Worm (Caenorhabditis elegans) whole organism, young adult: Measurements from ENCODE around the gene sgo-1.

ENCODE experiments used
- B0019.2 ChIP-seq: fragments of 200-800 bp; sonication (Bioruptor generic); conservative IDR thresholded peaks from 2 replicates; pipeline ENCODE4 v1.3.6; 2022; ENCODE audit warnings: missing genetic modification reagents, missing genetic modification characterization, missing compliant biosample characterization
- F22D6.2 ChIP-seq: sonication (generic microtip); optimal IDR thresholded peaks from 2 replicates; lab custom pipeline; 2016; ENCODE audit warnings: mild to moderate bottlenecking, missing genetic modification characterization, missing compliant biosample characterization
- F37B4.10 ChIP-seq: fragments of 200-800 bp; sonication (Bioruptor generic); IDR thresholded peaks from 2 replicates; pipeline ENCODE4 v1.3.6; 2022; ENCODE audit warnings: missing genetic modification characterization, missing compliant biosample characterization
- F39B2.1 ChIP-seq: fragments of 200-800 bp; sonication (Bioruptor generic); IDR thresholded peaks from 2 replicates; pipeline ENCODE4 v1.3.6; 2022; ENCODE audit warnings: missing genetic modification reagents, missing genetic modification characterization, missing compliant biosample characterization
- F52B5.7 ChIP-seq: sonication (generic microtip); optimal IDR thresholded peaks from 2 replicates; lab custom pipeline; 2016; ENCODE audit warnings: mild to moderate bottlenecking, missing genetic modification characterization, missing compliant biosample characterization
- F57A8.1 ChIP-seq: fragments of 200-800 bp; sonication (Bioruptor generic); optimal IDR thresholded peaks from 2 replicates; lab custom pipeline; 2018; ENCODE audit warnings: mild to moderate bottlenecking, missing genetic modification characterization, moderate library complexity, missing compliant biosample characterization
- K12H6.12 ChIP-seq: fragments of 200-800 bp; sonication (Bioruptor generic); optimal IDR thresholded peaks from 2 replicates; lab custom pipeline; 2018; ENCODE audit warnings: mild to moderate bottlenecking, missing genetic modification characterization, missing compliant biosample characterization
- T26A5.8 ChIP-seq: sonication (generic microtip); optimal IDR thresholded peaks from 2 replicates; lab custom pipeline; 2016; ENCODE audit warnings: missing genetic modification characterization, missing compliant biosample characterization
- Y53F4B.3 ChIP-seq: fragments of 200-800 bp; sonication (Bioruptor generic); IDR thresholded peaks from 2 replicates; pipeline ENCODE4 v1.3.6; 2022; ENCODE audit warnings: missing genetic modification reagents, missing genetic modification characterization, missing compliant biosample characterization
- Y53G8AR.9 ChIP-seq: fragments of 200-800 bp; sonication (Bioruptor generic); conservative IDR thresholded peaks from 2 replicates; pipeline ENCODE4 v1.3.6; 2022; ENCODE audit warnings: missing genetic modification reagents, missing genetic modification characterization, missing compliant biosample characterization
- akir-1 ChIP-seq: fragments of 200-800 bp; sonication (Bioruptor generic); optimal IDR thresholded peaks from 2 replicates; lab custom pipeline; 2018; ENCODE audit warnings: mild to moderate bottlenecking, missing genetic modification characterization, moderate library complexity, missing compliant biosample characterization
- atf-7 ChIP-seq: sonication (generic microtip); optimal IDR thresholded peaks from 2 replicates; lab custom pipeline; 2017; ENCODE audit warnings: mild to moderate bottlenecking, missing genetic modification characterization, missing compliant biosample characterization
- athp-1 ChIP-seq: sonication (generic microtip); optimal IDR thresholded peaks from 2 replicates; lab custom pipeline; 2017; ENCODE audit warnings: mild to moderate bottlenecking, missing genetic modification characterization, missing compliant biosample characterization
- attf-5 ChIP-seq: fragments of 200-800 bp; sonication (Bioruptor generic); optimal IDR thresholded peaks from 2 replicates; lab custom pipeline; 2018; ENCODE audit warnings: mild to moderate bottlenecking, missing genetic modification characterization, missing compliant biosample characterization
- attf-6 ChIP-seq: fragments of 200-800 bp; sonication (Bioruptor generic); IDR thresholded peaks from 2 replicates; pipeline ENCODE4 v1.3.6; 2022; ENCODE audit warnings: missing genetic modification reagents, missing genetic modification characterization, missing compliant biosample characterization
- bed-1 ChIP-seq: fragments of 200-800 bp; sonication (Bioruptor generic); IDR thresholded peaks from 2 replicates; pipeline ENCODE4 v1.3.6; 2022; ENCODE audit warnings: missing genetic modification reagents, missing genetic modification characterization, missing compliant biosample characterization
- bed-2 ChIP-seq: fragments of 200-800 bp; sonication (Bioruptor generic); IDR thresholded peaks from 2 replicates; pipeline ENCODE4 v1.3.6; 2022; ENCODE audit warnings: missing genetic modification reagents, missing genetic modification characterization, missing compliant biosample characterization
- cebp-2 ChIP-seq: fragments of 200-800 bp; sonication (Bioruptor generic); IDR thresholded peaks from 2 replicates; pipeline ENCODE4 v1.3.6; 2022; ENCODE audit warnings: missing genetic modification characterization, missing compliant biosample characterization
- ceh-40 ChIP-seq: fragments of 200-800 bp; sonication (Bioruptor generic); IDR thresholded peaks from 2 replicates; pipeline ENCODE4 v1.3.6; 2022; ENCODE audit warnings: missing genetic modification characterization, missing compliant biosample characterization
- ceh-79 ChIP-seq: sonication (generic microtip); optimal IDR thresholded peaks from 2 replicates; lab custom pipeline; 2017; ENCODE audit warnings: mild to moderate bottlenecking, missing genetic modification characterization, missing compliant biosample characterization
- dox-1 ChIP-seq: fragments of 200-800 bp; sonication (Bioruptor generic); IDR thresholded peaks from 2 replicates; pipeline ENCODE4 v1.3.6; 2022; ENCODE audit warnings: missing genetic modification reagents, missing genetic modification characterization, missing compliant biosample characterization
- dpff-1 ChIP-seq: sonication (generic microtip); optimal IDR thresholded peaks from 2 replicates; lab custom pipeline; 2017; ENCODE audit warnings: mild to moderate bottlenecking, missing genetic modification characterization, missing compliant biosample characterization
- efl-1 ChIP-seq: fragments of 150-350 bp; optimal IDR thresholded peaks from 2 replicates; lab custom pipeline; 2014; ENCODE audit warnings: missing biosample characterization, missing genetic modification reagents, missing genetic modification characterization
- egl-18 ChIP-seq: fragments of 200-800 bp; sonication (Bioruptor generic); IDR thresholded peaks from 2 replicates; pipeline ENCODE4 v1.3.6; 2022; ENCODE audit warnings: missing genetic modification reagents, missing genetic modification characterization, missing compliant biosample characterization
- egrh-3 ChIP-seq: fragments of 200-800 bp; sonication (Bioruptor generic); IDR thresholded peaks from 2 replicates; pipeline ENCODE4 v1.3.6; 2022; ENCODE audit warnings: missing genetic modification reagents, missing genetic modification characterization, missing compliant biosample characterization
- lag-1 ChIP-seq: fragments of 200-800 bp; sonication (Bioruptor generic); IDR thresholded peaks from 2 replicates; pipeline ENCODE4 v1.3.6; 2022; ENCODE audit warnings: missing genetic modification reagents, missing genetic modification characterization, missing compliant biosample characterization
- lin-26 ChIP-seq: fragments of 200-800 bp; sonication (Bioruptor generic); IDR thresholded peaks from 2 replicates; pipeline ENCODE4 v1.3.6; 2022; ENCODE audit warnings: missing genetic modification reagents, missing genetic modification characterization, missing compliant biosample characterization
- lin-35 ChIP-seq, 3 experiments: fragments of 150-350 bp in 2 of 3; sonication (generic microtip) in 1 of 3; optimal IDR thresholded peaks; 2 replicates each; lab custom pipeline; 2014 to 2018; ENCODE audit warnings: missing biosample characterization in 3 of 3, missing genetic modification characterization in 3 of 3, missing genetic modification reagents in 3 of 3
- lsl-1 ChIP-seq: fragments of 200-800 bp; sonication (Bioruptor generic); optimal IDR thresholded peaks from 2 replicates; lab custom pipeline; 2018; ENCODE audit warnings: mild to moderate bottlenecking, missing genetic modification characterization, moderate library complexity, missing compliant biosample characterization
- lsy-27 ChIP-seq: sonication (generic microtip); optimal IDR thresholded peaks from 2 replicates; lab custom pipeline; 2017; ENCODE audit warnings: missing genetic modification characterization, mild to moderate bottlenecking, missing compliant biosample characterization, antibody characterized with exemption, missing genotype, borderline replicate concordance; ENCODE audit not compliant: insufficient read depth
- mes-4 ChIP-seq: sonication (generic microtip); optimal IDR thresholded peaks from 2 replicates; lab custom pipeline; 2016; ENCODE audit warnings: missing genotype, missing genetic modification characterization, missing compliant biosample characterization
- mxl-1 ChIP-seq: sonication (generic microtip); optimal IDR thresholded peaks from 2 replicates; lab custom pipeline; 2016; ENCODE audit warnings: missing genetic modification characterization, missing compliant biosample characterization
- nfya-1 ChIP-seq: sonication (generic microtip); optimal IDR thresholded peaks from 2 replicates; lab custom pipeline; 2017; ENCODE audit warnings: antibody characterized with exemption, missing compliant biosample characterization, missing genetic modification characterization, borderline replicate concordance; ENCODE audit not compliant: insufficient read depth
- nhr-80 ChIP-seq: sonication (generic microtip); optimal IDR thresholded peaks from 2 replicates; lab custom pipeline; 2016; ENCODE audit warnings: missing genetic modification characterization, missing compliant biosample characterization
- nhr-90 ChIP-seq: sonication (generic microtip); optimal IDR thresholded peaks from 2 replicates; lab custom pipeline; 2016; ENCODE audit warnings: missing genotype, mild to moderate bottlenecking, missing genetic modification characterization, missing compliant biosample characterization
- pbrm-1 ChIP-seq: fragments of 200-800 bp; sonication (Bioruptor generic); IDR thresholded peaks from 2 replicates; pipeline ENCODE4 v1.3.6; 2022; ENCODE audit warnings: missing genetic modification reagents, missing genetic modification characterization, missing compliant biosample characterization
- rec-8 ChIP-seq, 2 experiments: sonication (generic microtip); optimal IDR thresholded peaks; 2 replicates each; lab custom pipeline; 2016; ENCODE audit warnings: mild to moderate bottlenecking in 2 of 2, missing genetic modification characterization in 2 of 2, missing genetic modification reagents in 2 of 2, missing genotype in 2 of 2, missing biosample characterization in 1 of 2, missing compliant biosample characterization in 1 of 2, moderate library complexity in 1 of 2
- rpc-1 ChIP-seq, 2 experiments: fragments of 150-350 bp in 1 of 2; sonication (generic microtip) in 1 of 2; optimal IDR thresholded peaks; 2 replicates each; lab custom pipeline; 2014 to 2018; ENCODE audit warnings: missing biosample characterization in 1 of 2, missing genetic modification characterization in 1 of 2, missing genetic modification reagents in 1 of 2, missing genotype in 1 of 2
- snpc-1.3 ChIP-seq: sonication (generic microtip); optimal IDR thresholded peaks from 2 replicates; lab custom pipeline; 2017; ENCODE audit warnings: missing genetic modification characterization, mild to moderate bottlenecking, missing compliant biosample characterization, antibody characterized with exemption, moderate library complexity, missing genotype, missing genetic modification reagents; ENCODE audit not compliant: insufficient read depth
- snpc-3.4 ChIP-seq: sonication (generic microtip); optimal IDR thresholded peaks from 2 replicates; lab custom pipeline; 2017; ENCODE audit warnings: missing genetic modification characterization, mild to moderate bottlenecking, missing compliant biosample characterization, antibody characterized with exemption, moderate library complexity, missing genotype, missing genetic modification reagents
- somi-1 ChIP-seq: fragments of 200-800 bp; sonication (Bioruptor generic); optimal IDR thresholded peaks from 2 replicates; lab custom pipeline; 2018; ENCODE audit warnings: mild to moderate bottlenecking, missing genetic modification characterization, missing compliant biosample characterization
- tbp1 ChIP-seq: fragments of 200-800 bp; sonication (Bioruptor generic); optimal IDR thresholded peaks from 2 replicates; lab custom pipeline; 2018; ENCODE audit warnings: mild to moderate bottlenecking, missing genetic modification characterization, missing compliant biosample characterization
- tlf-1 ChIP-seq: fragments of 200-800 bp; sonication (Bioruptor generic); optimal IDR thresholded peaks from 2 replicates; lab custom pipeline; 2018; ENCODE audit warnings: mild to moderate bottlenecking, missing genetic modification characterization, missing compliant biosample characterization
- unc-62 ChIP-seq: fragments of 150-350 bp; optimal IDR thresholded peaks from 2 replicates; lab custom pipeline; 2014; ENCODE audit warnings: missing biosample characterization, missing genetic modification reagents, missing genetic modification characterization
- zfh-2 ChIP-seq: fragments of 200-800 bp; sonication (Bioruptor generic); conservative IDR thresholded peaks from 2 replicates; pipeline ENCODE4 v1.3.6; 2022; ENCODE audit warnings: missing genetic modification reagents, missing genetic modification characterization, missing compliant biosample characterization
- ztf-18 ChIP-seq: sonication (generic microtip); optimal IDR thresholded peaks from 2 replicates; lab custom pipeline; 2016; ENCODE audit warnings: missing genotype, mild to moderate bottlenecking, missing genetic modification characterization, missing compliant biosample characterization
- ztf-25 ChIP-seq: fragments of 200-800 bp; sonication (Bioruptor generic); IDR thresholded peaks from 2 replicates; pipeline ENCODE4 v1.3.6; 2022; ENCODE audit warnings: missing genetic modification reagents, missing genetic modification characterization, missing compliant biosample characterization
- ztf-28 ChIP-seq: fragments of 200-800 bp; sonication (Bioruptor generic); IDR thresholded peaks from 2 replicates; pipeline ENCODE4 v1.3.6; 2022; ENCODE audit warnings: missing genetic modification reagents, missing genetic modification characterization, missing compliant biosample characterization

Gene sgo-1

DNA sequence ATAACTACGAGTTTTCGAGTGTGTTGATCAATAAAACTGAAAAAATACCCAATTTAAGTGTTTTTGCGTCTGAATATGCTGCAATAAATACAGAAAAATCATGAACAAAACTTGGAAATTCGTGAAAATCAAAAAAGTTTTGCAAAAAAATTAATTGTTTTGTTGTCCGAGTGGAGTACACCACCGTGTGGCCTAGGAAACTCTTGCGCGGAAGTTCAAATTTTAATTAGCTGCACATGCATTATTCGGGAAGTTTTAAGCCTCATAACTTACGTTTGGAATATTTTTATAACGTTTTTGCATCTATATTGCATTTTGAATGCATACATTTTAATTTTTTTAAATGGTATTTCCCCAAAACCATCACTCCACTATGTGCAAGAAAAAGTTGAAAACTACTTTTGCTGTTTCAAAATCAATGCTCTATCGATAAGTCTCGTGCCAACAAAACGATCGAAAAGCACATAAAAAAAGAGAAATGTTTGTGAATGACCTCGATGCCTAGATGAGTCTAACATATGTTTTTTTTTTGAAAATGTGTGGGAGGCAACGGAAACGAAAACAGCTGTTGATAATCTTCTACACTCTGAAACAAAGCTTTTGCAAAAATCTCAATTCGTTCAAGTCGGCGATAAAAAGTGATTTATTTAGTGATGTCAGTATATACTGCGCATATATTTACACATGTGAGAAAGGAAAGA, 20.3 kb upstream of the sgo-1 start (continued):
- no peak for TF ChIP-seq zfh-2 (GFP tag; lab: Robert Waterston, UW)
- TF ChIP-seq lag-1 (GFP tag; lab: Robert Waterston, UW): no peak
- TF ChIP-seq lin-26 (GFP tag; lab: Robert Waterston, UW): no peak
- peak; percentile 39 for TF ChIP-seq lsl-1 (GFP tag; lab: Kevin White, UChicago)
- no peak for TF ChIP-seq rpc-1 (optimal IDR thresholded peaks at IDR 0.05; lab: Kevin White, UChicago)
- TF ChIP-seq rpc-1 (tag; optimal IDR thresholded peaks at IDR 0.05; lab: Kevin White, UChicago): no peak
- no peak for TF ChIP-seq egrh-3 (GFP tag; lab: Robert Waterston, UW)
- TF ChIP-seq efl-1: peak; percentile 59
- 0 out of 2 replicates have a peak, but pooled peaks have one; percentile 50 for TF ChIP-seq bed-2
- TF ChIP-seq bed-1: no peak
- TF ChIP-seq F22D6.2 (tag; lab: Kevin White, UChicago): no peak
- TF ChIP-seq ztf-18 (tag; lab: Kevin White, UChicago): no peak
- no peak for TF ChIP-seq K12H6.12
- no peak for TF ChIP-seq B0019.2 (GFP tag; lab: Robert Waterston, UW)
- no peak for TF ChIP-seq cebp-2
- no peak for TF ChIP-seq F57A8.1 (GFP tag; lab: Kevin White, UChicago)
- TF ChIP-seq F52B5.7 (tag; lab: Kevin White, UChicago): no peak
- no peak for TF ChIP-seq dox-1 (GFP tag; lab: Robert Waterston, UW)
- TF ChIP-seq lsy-27 (tag; lab: Kevin White, UChicago): no peak
- no peak for TF ChIP-seq mes-4 (tag; lab: Kevin White, UChicago)
- TF ChIP-seq tlf-1 (GFP tag; lab: Kevin White, UChicago): no peak
- TF ChIP-seq snpc-1.3 (tag; lab: Kevin White, UChicago): no peak
- TF ChIP-seq unc-62 (GFP tag; lab: Kevin White, UChicago): no peak
- no peak for TF ChIP-seq tbp1 (GFP tag; lab: Kevin White, UChicago)
- TF ChIP-seq ztf-25 (GFP tag; lab: Robert Waterston, UW): no peak
- TF ChIP-seq F39B2.1 (GFP tag; lab: Robert Waterston, UW): no peak
- TF ChIP-seq dpff-1: no peak
- TF ChIP-seq rec-8 (tag; optimal IDR thresholded peaks at IDR 0.05; lab: Kevin White, UChicago): no peak
- TF ChIP-seq lin-35 (GFP tag; optimal IDR thresholded peaks at IDR 0.05; lab: Kevin White, UChicago): peak in 1 of 3 experiments; percentile 13
- no peak for TF ChIP-seq attf-5 (GFP tag; lab: Kevin White, UChicago)
- TF ChIP-seq atf-7 (tag; lab: Kevin White, UChicago): no peak
- TF ChIP-seq akir-1 (GFP tag; lab: Kevin White, UChicago): no peak
- no peak for TF ChIP-seq ztf-28 (GFP tag; lab: Robert Waterston, UW)
- TF ChIP-seq ceh-79 (tag; lab: Kevin White, UChicago): no peak
- no peak for TF ChIP-seq egl-18 (GFP tag; lab: Robert Waterston, UW)
- TF ChIP-seq nhr-90 (tag; lab: Kevin White, UChicago): no peak
- no peak for TF ChIP-seq snpc-3.4 (tag; lab: Kevin White, UChicago)
- no peak for TF ChIP-seq Y53G8AR.9
- no peak for TF ChIP-seq nfya-1 (tag; lab: Kevin White, UChicago)
- no peak for TF ChIP-seq athp-1 (tag; lab: Kevin White, UChicago)
- TF ChIP-seq nhr-80 (tag; lab: Kevin White, UChicago): no peak
- TF ChIP-seq pbrm-1 (GFP tag; lab: Robert Waterston, UW): no peak
- no peak for TF ChIP-seq T26A5.8 (tag; lab: Kevin White, UChicago)
- TF ChIP-seq mxl-1 (tag; lab: Kevin White, UChicago): no peak
- TF ChIP-seq attf-6 (GFP tag; lab: Robert Waterston, UW): no peak
- TF ChIP-seq somi-1: no peak
- no peak for TF ChIP-seq F37B4.10 (GFP tag; lab: Robert Waterston, UW)
- TF ChIP-seq Y53F4B.3 (GFP tag; lab: Robert Waterston, UW): no peak
- TF ChIP-seq ceh-40 (GFP tag; lab: Robert Waterston, UW): no peak
